Fruit fly (Drosophila melanogaster): Measurements from ENCODE around the gene pkm.
A peak's percentile ranks its signal among the peaks of the same experiment; 100 is the strongest.
"Not testable (repeated sequence)": the region's sequence is repeated elsewhere in the genome, so short reads cannot be mapped to it uniquely, and the experiment has no call there.

Gene pkm

dm6 chrX:11600795-11601358 lies 16.9 kb upstream of the pkm start:
- no peak for TF ChIP-seq noc (tag; optimal IDR thresholded peaks at IDR 0.05)

dm6 chrX:11599589-11599988 lies 15.6 kb upstream of the pkm start, which contains the start of gene rho-4:
TSS of gene rho-4 (plus strand) at chrX:11599838.
- not testable (repeated sequence) for TF ChIP-seq noc (tag; optimal IDR thresholded peaks at IDR 0.05)

dm6 chrX:11580200-11580840 lies 3.7 kb downstream of the pkm start, which contains the start of gene nod:
TSS of gene nod (plus strand) at chrX:11580772.
- TF ChIP-seq noc (tag; optimal IDR thresholded peaks at IDR 0.05) = peak; percentile 47

- no peak for TF ChIP-seq noc (tag; optimal IDR thresholded peaks at IDR 0.05)
Observed at dm6 chrX:11578841-11579240, 5.1 kb downstream of the pkm start.

- peak; percentile 54 for TF ChIP-seq noc (tag; optimal IDR thresholded peaks at IDR 0.05)
Observed at dm6 chrX:11576540-11576939, 7.4 kb downstream of the pkm start, which contains the start of gene CG11695. TSS of gene CG11695 (plus strand) at chrX:11576883.

dm6 chrX:11573529-11573928 lies 10.4 kb downstream of the pkm start, which contains the start of gene CG11696:
TSS of gene CG11696 (plus strand) at chrX:11573731.
- TF ChIP-seq noc (tag; optimal IDR thresholded peaks at IDR 0.05) = no peak

dm6 chrX:11572270-11572914 lies 11.6 kb downstream of the pkm start, which contains the start of the genes Kmn1 and Reepl1:
TSS of gene Kmn1 (minus strand) at chrX:11572442.
TSS of gene Reepl1 (plus strand) at chrX:11572707.
- no peak for TF ChIP-seq noc (tag; optimal IDR thresholded peaks at IDR 0.05)

- TF ChIP-seq noc (tag; optimal IDR thresholded peaks at IDR 0.05) = peak; percentile 67
Observed at dm6 chrX:11569956-11570695, 13.8 kb downstream of the pkm start, which contains the start of the genes Polr2A and CG11699. TSS of gene Polr2A (minus strand) at chrX:11570326. TSS of gene CG11699 (plus strand) at chrX:11570621.

dm6 chrX:11561450-11562040 lies 22.4 kb downstream of the pkm start, which contains the start of gene PGRP-SA:
TSS of gene PGRP-SA (plus strand) at chrX:11561643.
- TF ChIP-seq noc (tag; optimal IDR thresholded peaks at IDR 0.05) = peak; percentile 59

- peak; percentile 97 for TF ChIP-seq noc (tag; optimal IDR thresholded peaks at IDR 0.05)
Observed at dm6 chrX:11559728-11560724, 23.9 kb downstream of the pkm start.

dm6 chrX:11558389-11558908 lies 25.5 kb downstream of the pkm start, which contains the start of gene CG1572:
TSS of gene CG1572 (minus strand) at chrX:11558654.
- no peak for TF ChIP-seq noc (tag; optimal IDR thresholded peaks at IDR 0.05)

- no peak for TF ChIP-seq noc (tag; optimal IDR thresholded peaks at IDR 0.05)
Observed at dm6 chrX:11556774-11557173, 27.2 kb downstream of the pkm start.

- no peak for TF ChIP-seq noc (tag; optimal IDR thresholded peaks at IDR 0.05)
Observed at dm6 chrX:11555070-11555469, 28.9 kb downstream of the pkm start.

dm6 chrX:11550078-11550477 lies 33.9 kb downstream of the pkm start:
- peak; percentile 41 for TF ChIP-seq noc (tag; optimal IDR thresholded peaks at IDR 0.05)

All from whole organism, larva.